Worm (Caenorhabditis elegans) whole organism, L1 larva: Measurements from ENCODE around the gene C06E1.11.

Source experiments
- C04F5.9 ChIP-seq: sonication (generic microtip); optimal IDR thresholded peaks from 2 replicates; lab custom pipeline; 2016; ENCODE audit warnings: missing genetic modification characterization, missing compliant biosample characterization
- C16A3.4 ChIP-seq: fragments of 150-350 bp; optimal IDR thresholded peaks from 2 replicates; lab custom pipeline; 2014; ENCODE audit warnings: missing biosample characterization, missing genetic modification characterization
- F16B12.6 ChIP-seq: fragments of 150-350 bp; optimal IDR thresholded peaks from 2 replicates; lab custom pipeline; 2014; ENCODE audit warnings: missing biosample characterization, missing genetic modification characterization
- aha-1 ChIP-seq: fragments of 150-350 bp; optimal IDR thresholded peaks from 2 replicates; lab custom pipeline; 2014; ENCODE audit warnings: missing biosample characterization, missing genetic modification characterization
- ama-1 ChIP-seq: fragments of 150-350 bp; optimal IDR thresholded peaks from 2 replicates; lab custom pipeline; 2014
- blmp-1 ChIP-seq: fragments of 150-350 bp; optimal IDR thresholded peaks from 2 replicates; lab custom pipeline; 2014; ENCODE audit warnings: missing biosample characterization, missing genetic modification characterization
- ceh-63 ChIP-seq: fragments of 200-800 bp; sonication (Bioruptor generic); optimal IDR thresholded peaks from 2 replicates; lab custom pipeline; 2018; ENCODE audit warnings: mild to moderate bottlenecking, missing genetic modification characterization, missing compliant biosample characterization
- ceh-8 ChIP-seq: fragments of 200-800 bp; sonication (Bioruptor generic); optimal IDR thresholded peaks from 2 replicates; lab custom pipeline; 2018; ENCODE audit warnings: mild to moderate bottlenecking, missing genetic modification characterization, moderate library complexity, missing compliant biosample characterization
- ceh-82 ChIP-seq, 3 experiments: fragments of 150-350 bp in 1 of 3; sonication (generic microtip) in 2 of 3; optimal IDR thresholded peaks; 2 replicates each; lab custom pipeline; 2014 to 2017; ENCODE audit warnings: missing biosample characterization in 3 of 3, missing genetic modification characterization in 3 of 3
- ceh-88 ChIP-seq: fragments of 200-800 bp; sonication (Bioruptor generic); IDR thresholded peaks from 2 replicates; pipeline ENCODE4 v1.3.6; 2022; ENCODE audit warnings: missing genetic modification characterization, missing compliant biosample characterization
- dpl-1 ChIP-seq, 3 experiments: fragments of 150-350 bp in 2 of 3; sonication (generic microtip) in 1 of 3; optimal IDR thresholded peaks; 2 replicates each; lab custom pipeline; 2014 to 2017; ENCODE audit warnings: missing biosample characterization in 3 of 3, missing genetic modification characterization in 3 of 3, missing genetic modification reagents in 3 of 3
- dsc-1 ChIP-seq: sonication (generic microtip); optimal IDR thresholded peaks from 2 replicates; lab custom pipeline; 2016; ENCODE audit warnings: mild to moderate bottlenecking, missing genetic modification characterization, missing compliant biosample characterization
- efl-3 ChIP-seq: fragments of 200-800 bp; sonication (Bioruptor generic); optimal IDR thresholded peaks from 2 replicates; lab custom pipeline; 2018; ENCODE audit warnings: mild to moderate bottlenecking, missing genetic modification characterization, missing compliant biosample characterization
- elt-3 ChIP-seq, 6 experiments: fragments of 150-350 bp in 1 of 6; sonication (generic microtip); optimal IDR thresholded peaks; 2 replicates each; lab custom pipeline; 2017 to 2018; ENCODE audit warnings: missing biosample characterization in 6 of 6, missing genetic modification characterization in 6 of 6, inconsistent platforms in 1 of 6
- fkh-4 ChIP-seq: sonication (generic microtip); optimal IDR thresholded peaks from 2 replicates; lab custom pipeline; 2016; ENCODE audit warnings: missing compliant biosample characterization, missing genetic modification characterization, borderline replicate concordance
- grh-1 ChIP-seq: fragments of 200-800 bp; sonication (Bioruptor generic); IDR thresholded peaks from 2 replicates; pipeline ENCODE4 v1.3.6; 2022; ENCODE audit warnings: missing genetic modification reagents, missing genetic modification characterization, missing compliant biosample characterization
- hpl-2 ChIP-seq: fragments of 150-350 bp; optimal IDR thresholded peaks from 2 replicates; lab custom pipeline; 2014; ENCODE audit warnings: missing biosample characterization, missing genetic modification reagents, missing genetic modification characterization
- irx-1 ChIP-seq: sonication (generic microtip); optimal IDR thresholded peaks from 2 replicates; lab custom pipeline; 2016; ENCODE audit warnings: missing genetic modification characterization, missing compliant biosample characterization
- jun-1 ChIP-seq: fragments of 150-350 bp; optimal IDR thresholded peaks from 2 replicates; lab custom pipeline; 2014; ENCODE audit warnings: missing biosample characterization, missing genetic modification reagents, missing genetic modification characterization
- lin-13 ChIP-seq: fragments of 150-350 bp; optimal IDR thresholded peaks from 2 replicates; lab custom pipeline; 2014; ENCODE audit warnings: missing biosample characterization, missing genetic modification reagents, missing genetic modification characterization
- lin-14 ChIP-seq: fragments of 200-800 bp; sonication (Bioruptor generic); optimal IDR thresholded peaks from 2 replicates; lab custom pipeline; 2018; ENCODE audit warnings: mild to moderate bottlenecking, missing genetic modification characterization, moderate library complexity, missing compliant biosample characterization
- lin-35 ChIP-seq, 2 experiments: fragments of 150-350 bp; optimal IDR thresholded peaks; 2 replicates each; lab custom pipeline; 2014; ENCODE audit warnings: missing biosample characterization in 2 of 2, missing genetic modification characterization in 2 of 2, missing genetic modification reagents in 2 of 2
- lir-3 ChIP-seq: sonication (generic microtip); optimal IDR thresholded peaks from 2 replicates; lab custom pipeline; 2016; ENCODE audit warnings: mild to moderate bottlenecking, missing genetic modification characterization, moderate library complexity, missing compliant biosample characterization; ENCODE audit not compliant: poor library complexity
- lsy-2 ChIP-seq, 2 experiments: fragments of 150-350 bp; optimal IDR thresholded peaks; 2 replicates each; lab custom pipeline; 2014; ENCODE audit warnings: missing biosample characterization in 2 of 2, missing genetic modification characterization in 2 of 2
- mab-9 ChIP-seq: fragments of 200-800 bp; sonication (Bioruptor generic); IDR thresholded peaks from 2 replicates; pipeline ENCODE4 v1.3.6; 2022; ENCODE audit warnings: missing genetic modification reagents, missing genetic modification characterization, missing compliant biosample characterization
- mdl-1 ChIP-seq, 2 experiments: fragments of 150-350 bp; optimal IDR thresholded peaks; 2 replicates each; lab custom pipeline; 2014 to 2017; ENCODE audit warnings: missing biosample characterization in 2 of 2, missing genetic modification characterization in 2 of 2, inconsistent platforms in 1 of 2
- mef-2 ChIP-seq: fragments of 150-350 bp; optimal IDR thresholded peaks from 2 replicates; lab custom pipeline; 2014; ENCODE audit warnings: missing biosample characterization, missing genetic modification characterization
- mep-1 ChIP-seq: fragments of 150-350 bp; optimal IDR thresholded peaks from 2 replicates; lab custom pipeline; 2014; ENCODE audit warnings: missing biosample characterization, missing genetic modification characterization
- nhr-12 ChIP-seq: sonication (generic microtip); optimal IDR thresholded peaks from 2 replicates; lab custom pipeline; 2017; ENCODE audit warnings: missing biosample characterization, missing genetic modification characterization
- nhr-19 ChIP-seq: fragments of 200-800 bp; sonication (Bioruptor generic); conservative IDR thresholded peaks from 2 replicates; pipeline ENCODE4 v1.3.6; 2022; ENCODE audit warnings: missing genetic modification characterization, missing compliant biosample characterization
- nhr-20 ChIP-seq: sonication (generic microtip); optimal IDR thresholded peaks from 2 replicates; lab custom pipeline; 2016; ENCODE audit warnings: mild to moderate bottlenecking, missing genetic modification characterization, missing compliant biosample characterization
- nhr-237 ChIP-seq: fragments of 150-350 bp; optimal IDR thresholded peaks from 2 replicates; lab custom pipeline; 2014; ENCODE audit warnings: missing biosample characterization, missing genetic modification characterization
- nhr-28 ChIP-seq: fragments of 150-350 bp; optimal IDR thresholded peaks from 2 replicates; lab custom pipeline; 2014; ENCODE audit warnings: missing biosample characterization, missing genetic modification characterization
- nhr-76 ChIP-seq: sonication (generic microtip); optimal IDR thresholded peaks from 2 replicates; lab custom pipeline; 2017; ENCODE audit warnings: missing biosample characterization, missing genetic modification characterization
- nhr-90 ChIP-seq: sonication (generic microtip); optimal IDR thresholded peaks from 2 replicates; lab custom pipeline; 2016; ENCODE audit warnings: mild to moderate bottlenecking, missing genetic modification characterization, missing compliant biosample characterization; ENCODE audit not compliant: poor library complexity
- pag-3 ChIP-seq: sonication (generic microtip); optimal IDR thresholded peaks from 2 replicates; lab custom pipeline; 2017; ENCODE audit warnings: missing genetic modification characterization, mild to moderate bottlenecking, missing compliant biosample characterization, antibody characterized with exemption, borderline replicate concordance; ENCODE audit not compliant: insufficient read depth
- skn-1 ChIP-seq: fragments of 150-350 bp; optimal IDR thresholded peaks from 2 replicates; lab custom pipeline; 2014; ENCODE audit warnings: missing biosample characterization, missing genetic modification characterization
- snpc-4 ChIP-seq: fragments of 150-350 bp; optimal IDR thresholded peaks from 2 replicates; lab custom pipeline; 2014; ENCODE audit warnings: missing biosample characterization, missing genetic modification characterization
- snu-23 ChIP-seq: sonication (generic microtip); optimal IDR thresholded peaks from 2 replicates; lab custom pipeline; 2016; ENCODE audit warnings: missing genetic modification characterization, missing compliant biosample characterization
- sptf-1 ChIP-seq: fragments of 150-350 bp; optimal IDR thresholded peaks from 2 replicates; lab custom pipeline; 2014; ENCODE audit warnings: missing biosample characterization, missing genetic modification characterization
- sup-37 ChIP-seq: fragments of 200-800 bp; sonication (Bioruptor generic); optimal IDR thresholded peaks from 2 replicates; lab custom pipeline; 2018; ENCODE audit warnings: mild to moderate bottlenecking, missing genetic modification characterization, missing compliant biosample characterization
- swsn-7 ChIP-seq: sonication (generic microtip); optimal IDR thresholded peaks from 2 replicates; lab custom pipeline; 2016; ENCODE audit warnings: missing genetic modification characterization, missing compliant biosample characterization
- tbx-2 ChIP-seq: sonication (generic microtip); optimal IDR thresholded peaks from 2 replicates; lab custom pipeline; 2016; ENCODE audit warnings: missing genetic modification characterization, missing compliant biosample characterization
- tlp-1 ChIP-seq: fragments of 150-350 bp; optimal IDR thresholded peaks from 2 replicates; lab custom pipeline; 2014; ENCODE audit warnings: missing biosample characterization, missing genetic modification characterization
- unc-130 ChIP-seq: fragments of 150-350 bp; optimal IDR thresholded peaks from 2 replicates; lab custom pipeline; 2017; ENCODE audit warnings: missing biosample characterization, missing genetic modification characterization, inconsistent platforms
- unc-30 ChIP-seq: sonication (generic microtip); optimal IDR thresholded peaks from 2 replicates; lab custom pipeline; 2017; ENCODE audit warnings: missing biosample characterization, missing genetic modification characterization
- unc-62 ChIP-seq: fragments of 150-350 bp; optimal IDR thresholded peaks from 2 replicates; lab custom pipeline; 2014; ENCODE audit warnings: missing biosample characterization, missing genetic modification reagents, missing genetic modification characterization
- unc-86 ChIP-seq: sonication (generic microtip); optimal IDR thresholded peaks from 2 replicates; lab custom pipeline; 2016; ENCODE audit warnings: missing genetic modification characterization, missing compliant biosample characterization
- unc-98 ChIP-seq: fragments of 200-800 bp; sonication (Bioruptor generic); IDR thresholded peaks from 2 replicates; pipeline ENCODE4 v1.3.6; 2022; ENCODE audit warnings: missing genetic modification characterization, missing compliant biosample characterization
- xbp-1 ChIP-seq: sonication (generic microtip); optimal IDR thresholded peaks from 2 replicates; lab custom pipeline; 2016; ENCODE audit warnings: missing genetic modification characterization, missing compliant biosample characterization
- zag-1 ChIP-seq: fragments of 150-350 bp; optimal IDR thresholded peaks from 2 replicates; lab custom pipeline; 2014; ENCODE audit warnings: missing biosample characterization, missing genetic modification characterization
- zip-4 ChIP-seq: fragments of 200-800 bp; sonication (Bioruptor generic); optimal IDR thresholded peaks from 2 replicates; lab custom pipeline; 2018; ENCODE audit warnings: mild to moderate bottlenecking, missing genetic modification characterization, moderate library complexity, missing compliant biosample characterization
- ztf-11 ChIP-seq, 2 experiments: sonication (generic microtip); optimal IDR thresholded peaks; 2 replicates each; lab custom pipeline; 2016 to 2017; ENCODE audit warnings: missing genetic modification characterization in 2 of 2, missing biosample characterization in 1 of 2, missing compliant biosample characterization in 1 of 2
- ztf-4 ChIP-seq: fragments of 150-350 bp; optimal IDR thresholded peaks from 2 replicates; lab custom pipeline; 2014; ENCODE audit warnings: missing biosample characterization, missing genetic modification characterization

C06E1.11 gene

DNA sequence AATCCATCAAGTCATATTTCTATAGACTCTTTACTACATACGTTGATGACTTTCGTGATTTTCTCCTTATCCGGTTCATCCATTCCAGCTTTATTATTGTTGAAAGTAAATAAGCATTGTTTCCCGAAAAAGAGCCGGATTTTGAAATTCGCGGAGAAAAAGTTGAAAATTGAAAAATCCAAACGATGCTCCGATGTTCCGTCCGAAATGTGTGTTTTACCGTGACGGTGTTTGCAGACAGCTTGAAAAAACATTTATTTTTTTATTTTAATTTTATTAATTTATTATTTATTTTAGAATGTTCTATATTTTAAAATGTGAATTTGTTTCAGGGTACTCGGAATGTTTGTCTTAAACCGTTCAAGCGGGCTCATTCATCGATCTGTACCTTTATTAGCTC, 14.3 kb upstream of the C06E1.11 start, which contains the start of gene dnj-10:
Gene dnj-10 (plus strand): TSS at position 333 of the 400 bp plus-strand sequence.
- TF ChIP-seq blmp-1 (tag; lab: Kevin White, UChicago) = peak; percentile 67
- TF ChIP-seq nhr-28 (tag; lab: Kevin White, UChicago) = no peak
- TF ChIP-seq nhr-90 (tag; lab: Kevin White, UChicago) = peak; percentile 45
- TF ChIP-seq ceh-8 (GFP tag; lab: Kevin White, UChicago) = no peak
- TF ChIP-seq swsn-7 (tag; lab: Kevin White, UChicago) = peak; percentile 62
- no peak for TF ChIP-seq ceh-63
- no peak for TF ChIP-seq hpl-2 (GFP tag; lab: Kevin White, UChicago)
- no peak for TF ChIP-seq lin-13 (GFP tag; lab: Kevin White, UChicago)
- peak; percentile 69 for TF ChIP-seq C16A3.4 (tag; lab: Kevin White, UChicago)
- peak; percentile 47 to 64 (median 54) for TF ChIP-seq ceh-82 (tag; optimal IDR thresholded peaks at IDR 0.05; lab: Kevin White, UChicago)
- TF ChIP-seq snu-23 = peak; percentile 76
- TF ChIP-seq elt-3 (tag; optimal IDR thresholded peaks at IDR 0.05; lab: Kevin White, UChicago) = peak in 1 of 6 experiments; percentile 31
- TF ChIP-seq ztf-4 (tag; lab: Kevin White, UChicago) = no peak
- no peak for TF ChIP-seq unc-30 (tag; lab: Kevin White, UChicago)
- TF ChIP-seq dpl-1 (GFP tag; optimal IDR thresholded peaks at IDR 0.05; lab: Kevin White, UChicago) = peak; percentile 81 to 94 (median 87)
- TF ChIP-seq ceh-88 (GFP tag; lab: Robert Waterston, UW) = peak; percentile 12; the same call in 1 of the 2 replicates
- TF ChIP-seq sptf-1 (tag; lab: Kevin White, UChicago) = no peak
- no peak for TF ChIP-seq mab-9
- no peak for TF ChIP-seq ama-1
- TF ChIP-seq unc-62 (GFP tag; lab: Kevin White, UChicago) = no peak
- no peak for TF ChIP-seq aha-1 (tag; lab: Kevin White, UChicago)
- no peak for TF ChIP-seq pag-3 (tag; lab: Kevin White, UChicago)
- no peak for TF ChIP-seq grh-1
- peak; percentile 67 for TF ChIP-seq tbx-2 (tag; lab: Kevin White, UChicago)
- TF ChIP-seq nhr-19 (GFP tag; lab: Robert Waterston, UW) = peak; percentile 64
- peak; percentile 84 for TF ChIP-seq lin-14 (GFP tag; lab: Kevin White, UChicago)
- TF ChIP-seq jun-1 (tag; lab: Kevin White, UChicago) = no peak
- peak; percentile 92 to 94 for TF ChIP-seq lin-35 (GFP tag; optimal IDR thresholded peaks at IDR 0.05; lab: Kevin White, UChicago)
- peak; percentile 57 for TF ChIP-seq irx-1 (tag; lab: Kevin White, UChicago)
- TF ChIP-seq efl-3 (GFP tag; lab: Kevin White, UChicago) = no peak
- TF ChIP-seq dsc-1 (tag; lab: Kevin White, UChicago) = no peak
- peak; percentile 85 to 86 for TF ChIP-seq lsy-2 (tag; optimal IDR thresholded peaks at IDR 0.05; lab: Kevin White, UChicago)
- TF ChIP-seq nhr-76 (tag; lab: Kevin White, UChicago) = no peak
- TF ChIP-seq lir-3 (tag; lab: Kevin White, UChicago) = no peak
- no peak for TF ChIP-seq unc-98 (GFP tag; lab: Robert Waterston, UW)
- TF ChIP-seq unc-130 (tag; lab: Kevin White, UChicago) = peak; percentile 55
- TF ChIP-seq nhr-12 (tag; lab: Kevin White, UChicago) = no peak
- TF ChIP-seq mdl-1 (tag; optimal IDR thresholded peaks at IDR 0.05; lab: Kevin White, UChicago) = peak in 1 of 2 experiments; percentile 53
- TF ChIP-seq mep-1 = peak; percentile 91
- peak; percentile 72 for TF ChIP-seq xbp-1
- no peak for TF ChIP-seq zip-4 (GFP tag; lab: Kevin White, UChicago)
- TF ChIP-seq nhr-237 (tag; lab: Kevin White, UChicago) = no peak
- TF ChIP-seq skn-1 (tag; lab: Kevin White, UChicago) = peak; percentile 74
- no peak for TF ChIP-seq mef-2 (tag; lab: Kevin White, UChicago)
- TF ChIP-seq unc-86 (tag; lab: Kevin White, UChicago) = peak; percentile 54
- no peak for TF ChIP-seq fkh-4 (tag; lab: Kevin White, UChicago)
- TF ChIP-seq zag-1 (tag; lab: Kevin White, UChicago) = no peak
- peak; percentile 64 for TF ChIP-seq nhr-20 (tag; lab: Kevin White, UChicago)
- TF ChIP-seq sup-37 (GFP tag; lab: Kevin White, UChicago) = no peak
- no peak for TF ChIP-seq tlp-1 (tag; lab: Kevin White, UChicago)
- TF ChIP-seq ztf-11 (tag; optimal IDR thresholded peaks at IDR 0.05; lab: Kevin White, UChicago) = no peak
- peak; percentile 47 for TF ChIP-seq snpc-4 (tag; lab: Kevin White, UChicago)
- peak; percentile 87 for TF ChIP-seq F16B12.6 (tag; lab: Kevin White, UChicago)
- no peak for TF ChIP-seq C04F5.9 (tag; lab: Kevin White, UChicago)
